Worm (Caenorhabditis elegans) whole organism, L4 larva: ENCODE measurements around the gene nhr-142.

Experiments
- D1046.2 ChIP-seq: fragments of 200-800 bp; sonication (Bioruptor generic); IDR thresholded peaks from 2 replicates; pipeline ENCODE4 v1.3.6; 2022; ENCODE audit warnings: missing genetic modification characterization, missing compliant biosample characterization
- R02D3.7 ChIP-seq: fragments of 150-350 bp; sonication (generic microtip); optimal IDR thresholded peaks from 3 replicates; lab custom pipeline; 2014; ENCODE audit warnings: missing biosample characterization, missing genetic modification characterization
- T20F7.1 ChIP-seq: fragments of 200-800 bp; sonication (Bioruptor generic); optimal IDR thresholded peaks from 2 replicates; lab custom pipeline; 2018; ENCODE audit warnings: mild to moderate bottlenecking, missing genetic modification characterization, missing compliant biosample characterization
- Y105C5A.15 ChIP-seq: fragments of 200-800 bp; sonication (Bioruptor generic); IDR thresholded peaks from 2 replicates; pipeline ENCODE4 v1.3.6; 2022; ENCODE audit warnings: missing genetic modification characterization, missing compliant biosample characterization
- ZK337.2 ChIP-seq: fragments of 200-800 bp; sonication (Bioruptor generic); IDR thresholded peaks from 2 replicates; pipeline ENCODE4 v1.3.6; 2022; ENCODE audit warnings: missing genetic modification reagents, missing genetic modification characterization, missing compliant biosample characterization
- ama-1 ChIP-seq: fragments of 150-350 bp; optimal IDR thresholded peaks from 2 replicates; lab custom pipeline; 2014; ENCODE audit warnings: inconsistent platforms, mixed read lengths
- attf-4 ChIP-seq: sonication (generic microtip); optimal IDR thresholded peaks from 3 replicates; lab custom pipeline; 2017; ENCODE audit warnings: missing biosample characterization, missing genetic modification characterization
- cey-2 ChIP-seq: sonication (generic microtip); optimal IDR thresholded peaks from 3 replicates; lab custom pipeline; 2017; ENCODE audit warnings: missing genetic modification characterization, mild to moderate bottlenecking, missing compliant biosample characterization, antibody characterized with exemption, borderline replicate concordance; ENCODE audit not compliant: insufficient read depth
- daf-12 ChIP-seq: fragments of 150-350 bp; optimal IDR thresholded peaks from 2 replicates; lab custom pipeline; 2014; ENCODE audit warnings: missing biosample characterization, missing genetic modification reagents, missing genetic modification characterization
- daf-8 ChIP-seq: fragments of 200-800 bp; sonication (Bioruptor generic); IDR thresholded peaks from 2 replicates; pipeline ENCODE4 v1.3.6; 2022; ENCODE audit warnings: missing genetic modification characterization, missing compliant biosample characterization
- dmd-9 ChIP-seq: fragments of 200-800 bp; sonication (Bioruptor generic); IDR thresholded peaks from 2 replicates; pipeline ENCODE4 v1.3.6; 2022; ENCODE audit warnings: missing genetic modification reagents, missing genetic modification characterization, missing compliant biosample characterization
- dpl-1 ChIP-seq: fragments of 150-350 bp; optimal IDR thresholded peaks from 2 replicates; lab custom pipeline; 2014; ENCODE audit warnings: missing biosample characterization, missing genetic modification reagents, missing genetic modification characterization
- dve-1 ChIP-seq: sonication (generic microtip); optimal IDR thresholded peaks from 2 replicates; lab custom pipeline; 2017; ENCODE audit warnings: antibody characterized with exemption, mild to moderate bottlenecking, missing genetic modification characterization, missing compliant biosample characterization; ENCODE audit not compliant: insufficient read depth
- egl-27 ChIP-seq: sonication (generic microtip); optimal IDR thresholded peaks from 3 replicates; lab custom pipeline; 2017; ENCODE audit warnings: missing biosample characterization, missing genetic modification reagents, missing genetic modification characterization
- egl-43 ChIP-seq: fragments of 200-800 bp; sonication (Bioruptor generic); IDR thresholded peaks from 2 replicates; pipeline ENCODE4 v1.3.6; 2022; ENCODE audit warnings: missing genetic modification reagents, missing genetic modification characterization, missing compliant biosample characterization
- fkh-10 ChIP-seq: fragments of 150-350 bp; optimal IDR thresholded peaks from 2 replicates; lab custom pipeline; 2014; ENCODE audit warnings: missing biosample characterization, missing genetic modification reagents, missing genetic modification characterization
- hlh-11 ChIP-seq: fragments of 200-800 bp; sonication (Bioruptor generic); optimal IDR thresholded peaks from 2 replicates; lab custom pipeline; 2018; ENCODE audit warnings: mild to moderate bottlenecking, missing genetic modification characterization, missing compliant biosample characterization
- jun-1 ChIP-seq: fragments of 150-350 bp; optimal IDR thresholded peaks from 2 replicates; lab custom pipeline; 2014; ENCODE audit warnings: missing biosample characterization, missing genetic modification reagents, missing genetic modification characterization
- lim-7 ChIP-seq: fragments of 200-800 bp; sonication (Bioruptor generic); IDR thresholded peaks from 2 replicates; pipeline ENCODE4 v1.3.6; 2022; ENCODE audit warnings: missing genetic modification characterization, missing compliant biosample characterization
- lin-1 ChIP-seq: fragments of 200-800 bp; sonication (Bioruptor generic); IDR thresholded peaks from 2 replicates; pipeline ENCODE4 v1.3.6; 2022; ENCODE audit warnings: missing genetic modification reagents, missing genetic modification characterization, missing compliant biosample characterization
- lin-13 ChIP-seq: fragments of 150-350 bp; optimal IDR thresholded peaks from 2 replicates; lab custom pipeline; 2014; ENCODE audit warnings: missing biosample characterization, missing genetic modification reagents, missing genetic modification characterization
- lin-15B ChIP-seq: fragments of 150-350 bp; sonication (generic microtip); optimal IDR thresholded peaks from 3 replicates; lab custom pipeline; 2014; ENCODE audit warnings: missing biosample characterization, missing genetic modification characterization
- lin-29 ChIP-seq: fragments of 200-800 bp; sonication (Bioruptor generic); IDR thresholded peaks from 2 replicates; pipeline ENCODE4 v1.3.6; 2022; ENCODE audit warnings: missing genetic modification reagents, missing genetic modification characterization, missing compliant biosample characterization
- lsy-2 ChIP-seq, 2 experiments: fragments of 150-350 bp in 1 of 2; sonication (generic microtip) in 1 of 2; optimal IDR thresholded peaks; 2 replicates each; lab custom pipeline; 2014 to 2017; ENCODE audit warnings: missing biosample characterization in 2 of 2, missing genetic modification characterization in 2 of 2
- madf-5 ChIP-seq, 2 experiments: fragments of 200-800 bp; sonication (Bioruptor generic); IDR thresholded peaks; 2 replicates each; pipeline ENCODE4 v1.3.6; 2022; ENCODE audit warnings: missing compliant biosample characterization in 2 of 2, missing genetic modification characterization in 2 of 2
- mdl-1 ChIP-seq, 2 experiments: fragments of 150-350 bp in 1 of 2; sonication (generic microtip) in 1 of 2; optimal IDR thresholded peaks; 2 replicates each; lab custom pipeline; 2014 to 2017; ENCODE audit warnings: missing biosample characterization in 2 of 2, missing genetic modification characterization in 2 of 2
- mep-1 ChIP-seq: fragments of 150-350 bp; sonication (generic microtip); optimal IDR thresholded peaks from 3 replicates; lab custom pipeline; 2014; ENCODE audit warnings: missing biosample characterization, missing genetic modification characterization
- mxl-3 ChIP-seq: fragments of 200-800 bp; sonication (Bioruptor generic); optimal IDR thresholded peaks from 2 replicates; lab custom pipeline; 2018; ENCODE audit warnings: mild to moderate bottlenecking, missing genetic modification characterization, missing compliant biosample characterization
- nhr-10 ChIP-seq: fragments of 150-350 bp; optimal IDR thresholded peaks from 2 replicates; lab custom pipeline; 2014; ENCODE audit warnings: missing biosample characterization, missing genetic modification characterization
- nhr-102 ChIP-seq: sonication (generic microtip); optimal IDR thresholded peaks from 2 replicates; lab custom pipeline; 2016; ENCODE audit warnings: mild to moderate bottlenecking, missing genetic modification characterization, moderate library complexity, missing compliant biosample characterization
- nhr-237 ChIP-seq: sonication (generic microtip); optimal IDR thresholded peaks from 2 replicates; lab custom pipeline; 2017; ENCODE audit warnings: missing biosample characterization, missing genetic modification characterization
- nhr-25 ChIP-seq: sonication (generic microtip); optimal IDR thresholded peaks from 2 replicates; lab custom pipeline; 2017; ENCODE audit warnings: missing genetic modification characterization, mild to moderate bottlenecking, missing compliant biosample characterization, antibody characterized with exemption, moderate library complexity, borderline replicate concordance; ENCODE audit not compliant: insufficient read depth
- nhr-41 ChIP-seq: fragments of 200-800 bp; sonication (Bioruptor generic); IDR thresholded peaks from 2 replicates; pipeline ENCODE4 v1.3.6; 2022; ENCODE audit warnings: missing genetic modification reagents, missing genetic modification characterization, missing compliant biosample characterization
- nhr-77 ChIP-seq: fragments of 150-350 bp; optimal IDR thresholded peaks from 2 replicates; lab custom pipeline; 2014; ENCODE audit warnings: missing biosample characterization, missing genetic modification characterization
- sdz-12 ChIP-seq: fragments of 200-800 bp; sonication (Bioruptor generic); optimal IDR thresholded peaks from 2 replicates; lab custom pipeline; 2018; ENCODE audit warnings: mild to moderate bottlenecking, missing genetic modification characterization, missing compliant biosample characterization
- set-16 ChIP-seq: fragments of 200-800 bp; sonication (Bioruptor generic); IDR thresholded peaks from 2 replicates; pipeline ENCODE4 v1.3.6; 2022; ENCODE audit warnings: missing genetic modification reagents, missing genetic modification characterization, missing compliant biosample characterization
- snpc-1.2 ChIP-seq: fragments of 200-800 bp; sonication (Bioruptor generic); IDR thresholded peaks from 2 replicates; pipeline ENCODE4 v1.3.6; 2022; ENCODE audit warnings: missing genetic modification reagents, missing genetic modification characterization, missing compliant biosample characterization
- tra-1 ChIP-seq: fragments of 200-800 bp; sonication (Bioruptor generic); IDR thresholded peaks from 2 replicates; pipeline ENCODE4 v1.3.6; 2022; ENCODE audit warnings: missing genetic modification reagents, missing genetic modification characterization, missing compliant biosample characterization
- unc-62 ChIP-seq, 3 experiments: fragments of 150-350 bp in 1 of 3; sonication (generic microtip); optimal IDR thresholded peaks in 2 of 3; peaks in 1 of 3; 1 replicate in 1 of 3; 2 replicates in 2 of 3; lab custom pipeline; 2014 to 2017; ENCODE audit warnings: missing biosample characterization in 3 of 3, missing genetic modification characterization in 3 of 3, missing genetic modification reagents in 3 of 3, missing genotype in 1 of 3
- vab-7 ChIP-seq: fragments of 200-800 bp; sonication (Bioruptor generic); IDR thresholded peaks from 2 replicates; pipeline ENCODE4 v1.3.6; 2022; ENCODE audit warnings: missing genetic modification reagents, missing genetic modification characterization, missing compliant biosample characterization
- zfp-3 ChIP-seq: fragments of 200-800 bp; sonication (Bioruptor generic); conservative IDR thresholded peaks from 2 replicates; pipeline ENCODE4 v1.3.6; 2022; ENCODE audit warnings: missing genetic modification reagents, missing genetic modification characterization, missing compliant biosample characterization
- ztf-11 ChIP-seq: fragments of 150-350 bp; optimal IDR thresholded peaks from 2 replicates; lab custom pipeline; 2014; ENCODE audit warnings: missing biosample characterization, missing genetic modification characterization
- ztf-7 ChIP-seq: fragments of 150-350 bp; optimal IDR thresholded peaks from 2 replicates; lab custom pipeline; 2014; ENCODE audit warnings: missing biosample characterization, missing genetic modification characterization

The nhr-142 gene

DNA sequence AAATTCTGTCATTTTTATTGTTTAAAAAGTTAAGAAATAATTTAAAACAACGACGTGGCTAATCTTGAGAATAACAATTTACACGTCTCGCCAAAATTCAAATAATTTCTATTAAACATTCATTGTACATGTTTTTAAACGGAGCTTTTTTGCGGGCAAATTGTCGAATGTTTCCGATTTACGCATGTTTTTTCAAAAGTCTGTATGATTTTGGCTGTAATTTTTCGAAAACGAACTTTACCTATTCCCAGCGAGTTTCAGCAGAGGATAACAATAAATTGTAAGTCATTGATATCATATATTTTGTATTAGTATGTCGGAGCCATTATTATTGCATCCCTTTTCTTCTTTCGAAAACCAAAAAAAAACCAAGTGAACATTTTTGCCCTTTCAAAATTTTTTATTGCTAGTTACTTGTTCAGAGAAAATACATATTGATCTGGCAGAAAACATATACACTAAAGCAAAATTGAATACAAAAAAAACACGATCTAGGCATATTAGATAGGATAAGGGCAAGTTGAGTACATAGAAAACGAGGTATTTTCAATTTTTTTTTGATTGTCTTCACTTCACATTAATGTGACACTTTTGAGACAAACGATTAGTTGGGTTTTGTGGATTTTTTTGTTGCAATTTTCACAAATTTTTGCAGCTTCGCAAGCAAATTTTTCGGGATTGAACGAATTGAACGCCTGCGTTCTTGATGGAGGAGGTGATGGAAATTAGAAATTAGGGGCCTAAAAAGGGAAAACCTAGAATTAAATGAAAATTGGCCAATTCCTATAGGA is 48.4 kb upstream of the nhr-142 start, which contains the start of gene F26F12.2 (continued):
- no peak for TF ChIP-seq egl-27
- TF ChIP-seq lin-15B (tag; lab: Kevin White, UChicago), result no peak
- TF ChIP-seq lin-13 (GFP tag; lab: Kevin White, UChicago), result no peak
- peak; percentile 78 for TF ChIP-seq sdz-12 (GFP tag; lab: Kevin White, UChicago)
- no peak for TF ChIP-seq daf-12
- no peak for TF ChIP-seq mxl-3 (GFP tag; lab: Kevin White, UChicago)
- no peak for TF ChIP-seq dpl-1 (GFP tag; lab: Kevin White, UChicago)
- peak in 1 of 2 experiments; percentile 17; a peak in 1 of 4 replicates for TF ChIP-seq madf-5 (GFP tag; IDR thresholded peaks at IDR 0.05; lab: Robert Waterston, UW)
- TF ChIP-seq set-16 (GFP tag; lab: Robert Waterston, UW), result no peak
- no peak for TF ChIP-seq nhr-41 (GFP tag; lab: Robert Waterston, UW)
- peak; percentile 5; the same call in 1 of the 2 replicates for TF ChIP-seq snpc-1.2 (GFP tag; lab: Robert Waterston, UW)
- TF ChIP-seq nhr-102, result peak; percentile 6

DNA sequence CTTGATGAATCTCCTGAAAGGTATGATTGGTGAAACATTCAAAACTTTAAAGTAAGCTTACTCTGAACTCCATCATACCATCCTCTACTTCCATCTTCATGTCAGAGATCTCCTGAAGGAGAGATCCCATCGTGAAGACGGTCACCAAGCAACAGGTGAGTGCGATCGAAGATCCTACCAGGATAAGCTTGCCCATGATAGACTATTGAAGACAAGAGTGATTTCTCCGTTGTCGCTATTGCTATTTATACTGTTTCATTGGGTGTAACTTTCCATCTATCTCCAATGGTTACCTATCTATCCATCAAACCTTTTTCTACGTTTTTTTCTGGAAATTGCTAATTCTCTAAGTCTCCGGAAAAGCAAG is 46.2 kb upstream of the nhr-142 start, which contains the start of gene col-140:
Gene col-140 (minus strand): TSS at position 219 of the 367 bp plus-strand sequence.
- no peak for TF ChIP-seq nhr-237 (tag; lab: Kevin White, UChicago)
- TF ChIP-seq unc-62 (GFP tag; optimal IDR thresholded peaks at IDR 0.05 in 1 of 2; lab: Kevin White, UChicago), result peak in 1 of 2 experiments; percentile 32
- no peak for TF ChIP-seq unc-62 (tag; optimal IDR thresholded peaks at IDR 0.05; lab: Kevin White, UChicago)
- TF ChIP-seq ama-1, result peak; percentile 75
- TF ChIP-seq, all 104 proteins: peak for 2

DNA sequence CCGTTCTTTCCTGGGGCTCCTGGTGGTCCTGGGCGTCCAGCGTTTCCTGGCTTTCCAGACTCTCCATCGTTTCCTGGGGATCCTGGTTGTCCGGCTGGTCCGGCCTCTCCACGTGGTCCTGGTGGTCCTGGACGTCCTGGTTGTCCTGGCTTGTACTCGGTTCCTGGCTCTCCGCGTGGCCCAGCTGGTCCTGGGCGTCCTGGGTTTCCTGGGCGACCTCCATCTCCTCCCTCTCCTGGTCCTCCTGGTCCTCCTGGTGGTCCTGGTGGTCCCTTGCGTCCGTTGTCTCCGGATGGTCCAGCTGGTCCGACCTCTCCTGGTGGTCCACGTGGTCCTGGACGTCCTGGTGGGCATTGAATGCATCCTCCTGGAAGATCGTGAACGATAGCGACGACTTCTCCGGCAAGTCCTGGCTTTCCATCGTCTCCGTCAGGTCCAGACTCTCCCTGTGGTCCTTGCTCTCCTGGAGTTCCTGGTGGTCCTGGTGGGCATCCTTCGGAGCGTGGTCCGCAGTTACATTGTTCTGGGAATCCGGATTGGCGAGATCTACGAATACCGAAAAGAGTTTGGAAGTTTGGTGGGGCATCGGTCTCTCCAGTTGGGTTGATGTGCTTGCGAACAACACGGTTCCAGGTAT is 45.7 kb upstream of the nhr-142 start:
- TF ChIP-seq lin-15B (tag; lab: Kevin White, UChicago), result no peak
- no peak for TF ChIP-seq ZK337.2 (GFP tag; lab: Robert Waterston, UW)
- 0 out of 2 replicates have a peak, but pooled peaks have one; percentile 41 for TF ChIP-seq egl-43
- no peak for TF ChIP-seq lin-1 (GFP tag; lab: Robert Waterston, UW)
- no peak; the same call in 1 of the 2 replicates for TF ChIP-seq zfp-3 (GFP tag; lab: Robert Waterston, UW)
- no peak for TF ChIP-seq snpc-1.2 (GFP tag; lab: Robert Waterston, UW)
- TF ChIP-seq nhr-25 (tag; lab: Kevin White, UChicago), result no peak
- no peak for TF ChIP-seq ama-1
- no peak for TF ChIP-seq jun-1
- no peak for TF ChIP-seq vab-7 (GFP tag; lab: Robert Waterston, UW)
- TF ChIP-seq attf-4, result no peak
- TF ChIP-seq Y105C5A.15 (GFP tag; lab: Robert Waterston, UW), result no peak
- TF ChIP-seq ztf-11 (tag; lab: Kevin White, UChicago), result no peak
- TF ChIP-seq R02D3.7, result no peak
- TF ChIP-seq dve-1, result no peak
- no peak for TF ChIP-seq cey-2 (tag; lab: Kevin White, UChicago)
- peak; percentile 43 for TF ChIP-seq hlh-11
- no peak for TF ChIP-seq mep-1
- TF ChIP-seq T20F7.1 (GFP tag; lab: Kevin White, UChicago), result no peak
- TF ChIP-seq lsy-2 (tag; optimal IDR thresholded peaks at IDR 0.05; lab: Kevin White, UChicago), result no peak
- TF ChIP-seq lin-29 (GFP tag; lab: Robert Waterston, UW), result 0 out of 2 replicates have a peak, but pooled peaks have one; percentile 7
- no peak for TF ChIP-seq daf-8 (GFP tag; lab: Robert Waterston, UW)
- TF ChIP-seq mdl-1 (tag; optimal IDR thresholded peaks at IDR 0.05; lab: Kevin White, UChicago), result no peak
- no peak for TF ChIP-seq tra-1 (GFP tag; lab: Robert Waterston, UW)
- TF ChIP-seq nhr-10 (tag; lab: Kevin White, UChicago), result no peak
- TF ChIP-seq sdz-12 (GFP tag; lab: Kevin White, UChicago), result no peak
- peak; percentile 43 for TF ChIP-seq mxl-3 (GFP tag; lab: Kevin White, UChicago)
- peak; percentile 42; the same call in 1 of the 2 replicates for TF ChIP-seq D1046.2 (GFP tag; lab: Robert Waterston, UW)
- TF ChIP-seq nhr-77 (tag; lab: Kevin White, UChicago), result no peak
- no peak for TF ChIP-seq dpl-1 (GFP tag; lab: Kevin White, UChicago)
- TF ChIP-seq dmd-9 (GFP tag; lab: Robert Waterston, UW), result no peak
- no peak for TF ChIP-seq ztf-7 (tag; lab: Kevin White, UChicago)
- no peak for TF ChIP-seq fkh-10 (GFP tag; lab: Kevin White, UChicago)
- TF ChIP-seq lim-7 (GFP tag; lab: Robert Waterston, UW), result no peak
